Worm (Caenorhabditis elegans): ENCODE results near the gene frpr-9.

- TF ChIP-seq egl-27 (tag; optimal IDR thresholded peaks at IDR 0.05) (no peak), dmd-4 (tag; optimal IDR thresholded peaks at IDR 0.05) (no peak), snpc-4 (tag; optimal IDR thresholded peaks at IDR 0.05) (no peak)
Observed at ce11 chrV:11011807-11012206, 19.9 kb downstream of the frpr-9 start.

Data from whole organism, L2 larva.